Worm (Caenorhabditis elegans) whole organism, L3 larva: ENCODE results near the gene srg-59.

ENCODE experiments used
- ZK546.5 ChIP-seq: sonication (generic microtip); optimal IDR thresholded peaks from 2 replicates; lab custom pipeline; 2017; ENCODE audit warnings: missing biosample characterization, missing genetic modification characterization
- ama-1 ChIP-seq: fragments of 150-350 bp; optimal IDR thresholded peaks from 2 replicates; lab custom pipeline; 2018
- ceh-16 ChIP-seq: sonication (generic microtip); optimal IDR thresholded peaks from 2 replicates; lab custom pipeline; 2017; ENCODE audit warnings: missing biosample characterization, missing genetic modification characterization
- ceh-28 ChIP-seq: fragments of 150-350 bp; optimal IDR thresholded peaks from 2 replicates; lab custom pipeline; 2014; ENCODE audit warnings: missing biosample characterization, missing genetic modification reagents, missing genetic modification characterization
- ceh-82 ChIP-seq: fragments of 150-350 bp; optimal IDR thresholded peaks from 2 replicates; lab custom pipeline; 2014; ENCODE audit warnings: missing biosample characterization, missing genetic modification characterization
- daf-12 ChIP-seq: fragments of 150-350 bp; optimal IDR thresholded peaks from 2 replicates; lab custom pipeline; 2014; ENCODE audit warnings: missing biosample characterization, missing genetic modification reagents, missing genetic modification characterization
- egl-5 ChIP-seq: fragments of 150-350 bp; optimal IDR thresholded peaks from 2 replicates; lab custom pipeline; 2017; ENCODE audit warnings: missing biosample characterization, missing genetic modification reagents, missing genetic modification characterization, inconsistent platforms
- elt-1 ChIP-seq: fragments of 150-350 bp; optimal IDR thresholded peaks from 2 replicates; lab custom pipeline; 2014; ENCODE audit warnings: missing biosample characterization, missing genetic modification characterization
- elt-2 ChIP-seq: sonication (generic microtip); optimal IDR thresholded peaks from 2 replicates; lab custom pipeline; 2016; ENCODE audit warnings: missing genetic modification reagents, mild to moderate bottlenecking, missing genetic modification characterization, missing compliant biosample characterization
- elt-3 ChIP-seq, 3 experiments: fragments of 150-350 bp in 1 of 3; sonication (generic microtip) in 2 of 3; optimal IDR thresholded peaks; 2 replicates in 2 of 3; 4 replicates in 1 of 3; lab custom pipeline; 2014 to 2017; ENCODE audit warnings: missing biosample characterization in 3 of 3, missing genetic modification characterization in 3 of 3
- eor-1 ChIP-seq, 2 experiments: fragments of 150-350 bp; optimal IDR thresholded peaks; 2 replicates each; lab custom pipeline; 2014 to 2018; ENCODE audit warnings: missing biosample characterization in 2 of 2, missing genetic modification characterization in 2 of 2
- fkh-10 ChIP-seq: sonication (generic microtip); optimal IDR thresholded peaks from 2 replicates; lab custom pipeline; 2017; ENCODE audit warnings: missing biosample characterization, missing genetic modification reagents, missing genetic modification characterization
- fkh-2 ChIP-seq: fragments of 150-350 bp; optimal IDR thresholded peaks from 2 replicates; lab custom pipeline; 2014; ENCODE audit warnings: missing biosample characterization, missing genetic modification reagents, missing genetic modification characterization
- lin-39 ChIP-seq: fragments of 150-350 bp; optimal IDR thresholded peaks from 2 replicates; lab custom pipeline; 2018; ENCODE audit warnings: missing biosample characterization, missing genetic modification reagents, missing genetic modification characterization
- lsy-12 ChIP-seq: sonication (generic microtip); optimal IDR thresholded peaks from 2 replicates; lab custom pipeline; 2016; ENCODE audit warnings: mild to moderate bottlenecking, missing genetic modification characterization, missing compliant biosample characterization
- mml-1 ChIP-seq: fragments of 150-350 bp; sonication (generic microtip); optimal IDR thresholded peaks from 3 replicates; lab custom pipeline; 2014; ENCODE audit warnings: missing biosample characterization, missing genetic modification characterization
- nfya-1 ChIP-seq: sonication (generic microtip); optimal IDR thresholded peaks from 2 replicates; lab custom pipeline; 2017; ENCODE audit warnings: missing genetic modification characterization, mild to moderate bottlenecking, missing compliant biosample characterization, antibody characterized with exemption, moderate library complexity; ENCODE audit not compliant: insufficient read depth
- nhr-12 ChIP-seq: fragments of 150-350 bp; optimal IDR thresholded peaks from 2 replicates; lab custom pipeline; 2014; ENCODE audit warnings: missing biosample characterization, missing genetic modification characterization
- nhr-23 ChIP-seq: fragments of 150-350 bp; optimal IDR thresholded peaks from 2 replicates; lab custom pipeline; 2014; ENCODE audit warnings: missing biosample characterization, missing genetic modification reagents, missing genetic modification characterization
- nhr-237 ChIP-seq: fragments of 150-350 bp; optimal IDR thresholded peaks from 2 replicates; lab custom pipeline; 2014; ENCODE audit warnings: missing biosample characterization, missing genetic modification characterization
- nhr-28 ChIP-seq: fragments of 150-350 bp; optimal IDR thresholded peaks from 2 replicates; lab custom pipeline; 2014; ENCODE audit warnings: missing biosample characterization, missing genetic modification characterization
- nhr-67 ChIP-seq: fragments of 150-350 bp; optimal IDR thresholded peaks from 2 replicates; lab custom pipeline; 2014; ENCODE audit warnings: missing biosample characterization, missing genetic modification characterization
- nhr-76 ChIP-seq: fragments of 150-350 bp; sonication (generic microtip); optimal IDR thresholded peaks from 5 replicates; lab custom pipeline; 2014; ENCODE audit warnings: missing biosample characterization, missing genetic modification characterization
- nhr-77 ChIP-seq: fragments of 150-350 bp; optimal IDR thresholded peaks from 2 replicates; lab custom pipeline; 2014; ENCODE audit warnings: missing biosample characterization, missing genetic modification characterization
- pha-4 ChIP-seq: fragments of 150-350 bp; optimal IDR thresholded peaks from 2 replicates; lab custom pipeline; 2014; ENCODE audit warnings: missing biosample characterization, missing genetic modification reagents, missing genetic modification characterization
- pqm-1 ChIP-seq: fragments of 150-350 bp; optimal IDR thresholded peaks from 2 replicates; lab custom pipeline; 2017; ENCODE audit warnings: missing biosample characterization, missing genetic modification characterization, inconsistent platforms
- sea-2 ChIP-seq: fragments of 150-350 bp; sonication (generic microtip); optimal IDR thresholded peaks from 4 replicates; lab custom pipeline; 2014; ENCODE audit warnings: missing biosample characterization, missing genetic modification reagents, missing genetic modification characterization
- skn-1 ChIP-seq: fragments of 150-350 bp; optimal IDR thresholded peaks from 2 replicates; lab custom pipeline; 2014; ENCODE audit warnings: missing biosample characterization, missing genetic modification characterization
- snpc-4 ChIP-seq: fragments of 150-350 bp; optimal IDR thresholded peaks from 2 replicates; lab custom pipeline; 2014; ENCODE audit warnings: missing biosample characterization, missing genetic modification characterization
- tbx-2 ChIP-seq: sonication (generic microtip); optimal IDR thresholded peaks from 2 replicates; lab custom pipeline; 2016; ENCODE audit warnings: mild to moderate bottlenecking, missing genetic modification characterization, missing compliant biosample characterization
- unc-39 ChIP-seq: sonication (generic microtip); optimal IDR thresholded peaks from 4 replicates; lab custom pipeline; 2017; ENCODE audit warnings: missing biosample characterization, missing genetic modification characterization
- unc-62 ChIP-seq: fragments of 150-350 bp; sonication (generic microtip); optimal IDR thresholded peaks from 4 replicates; lab custom pipeline; 2014; ENCODE audit warnings: missing biosample characterization, missing genetic modification reagents, missing genetic modification characterization
- zag-1 ChIP-seq: fragments of 150-350 bp; optimal IDR thresholded peaks from 2 replicates; lab custom pipeline; 2014; ENCODE audit warnings: missing biosample characterization, missing genetic modification characterization
- ztf-11 ChIP-seq: fragments of 150-350 bp; optimal IDR thresholded peaks from 2 replicates; lab custom pipeline; 2014; ENCODE audit warnings: missing biosample characterization, missing genetic modification characterization
- ztf-4 ChIP-seq: fragments of 150-350 bp; optimal IDR thresholded peaks from 2 replicates; lab custom pipeline; 2014; ENCODE audit warnings: missing biosample characterization, missing genetic modification characterization

Gene srg-59

DNA sequence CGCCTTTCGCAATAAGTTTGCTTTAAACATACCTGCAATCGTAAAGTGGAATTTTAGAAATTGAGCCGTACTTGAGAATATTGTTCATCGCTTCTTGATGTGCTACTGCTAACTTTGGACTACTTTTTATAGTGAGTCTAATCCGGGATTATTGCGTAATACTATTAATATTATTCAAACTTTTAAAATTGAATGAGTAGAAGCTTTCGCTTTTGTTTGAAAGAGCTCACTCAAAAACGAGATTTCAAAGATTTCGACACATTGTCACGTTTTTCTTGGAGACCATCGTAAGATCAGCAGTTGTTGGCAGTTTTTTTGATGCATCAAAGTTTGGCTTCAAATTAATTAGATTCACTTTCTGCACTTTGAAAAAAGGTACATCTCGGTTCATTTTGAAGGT, 11.6 kb downstream of the srg-59 start, which contains the start of gene srt-28:
Gene srt-28, minus strand, starts transcription at position 101 of the 400 bp plus-strand sequence.
- TF ChIP-seq unc-39: no peak
- no peak for TF ChIP-seq eor-1 (tag; optimal IDR thresholded peaks at IDR 0.05; lab: Kevin White, UChicago)
- no peak for TF ChIP-seq elt-1 (tag; lab: Kevin White, UChicago)
- no peak for TF ChIP-seq ztf-4 (tag; lab: Kevin White, UChicago)
- TF ChIP-seq ceh-16: no peak
- TF ChIP-seq fkh-10 (GFP tag; lab: Kevin White, UChicago): no peak
- no peak for TF ChIP-seq daf-12 (tag; lab: Kevin White, UChicago)
- TF ChIP-seq nhr-23 (tag; lab: Kevin White, UChicago): no peak
- no peak for TF ChIP-seq ceh-82 (tag; lab: Kevin White, UChicago)
- no peak for TF ChIP-seq nfya-1 (tag; lab: Kevin White, UChicago)
- TF ChIP-seq mml-1 (tag; lab: Kevin White, UChicago): no peak
- no peak for TF ChIP-seq nhr-237 (tag; lab: Kevin White, UChicago)
- TF ChIP-seq unc-62 (GFP tag; lab: Kevin White, UChicago): no peak
- TF ChIP-seq elt-3 (tag; optimal IDR thresholded peaks at IDR 0.05; lab: Kevin White, UChicago): no peak

DNA sequence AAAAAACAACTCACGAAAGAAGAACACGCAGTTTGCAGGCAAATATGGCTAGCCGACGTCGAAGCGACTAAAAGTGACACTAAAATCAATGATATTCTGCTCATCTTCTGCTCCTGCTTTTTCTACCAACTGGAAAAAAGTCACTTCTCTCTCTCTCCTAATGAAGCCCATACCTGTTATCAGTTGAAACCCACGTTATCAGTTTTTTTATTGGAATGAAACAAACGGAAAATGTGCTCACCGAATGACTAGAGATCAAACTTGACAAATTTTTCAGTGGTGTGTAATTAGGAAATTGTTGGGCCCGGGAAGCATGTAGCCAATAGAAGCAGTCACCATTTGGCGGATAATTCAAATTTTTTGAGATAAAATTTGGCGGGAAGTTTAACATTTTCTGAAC, 13.7 kb downstream of the srg-59 start, which contains the start of gene C24B9.3:
Gene C24B9.3, minus strand, starts transcription at position 171 of the 400 bp plus-strand sequence.
- TF ChIP-seq skn-1 (tag; lab: Kevin White, UChicago) (no peak), sea-2 (no peak), nhr-67 (tag; lab: Kevin White, UChicago) (no peak), elt-3 (tag; optimal IDR thresholded peaks at IDR 0.05; lab: Kevin White, UChicago) (no peak), eor-1 (tag; optimal IDR thresholded peaks at IDR 0.05; lab: Kevin White, UChicago) (no peak), ztf-11 (tag; lab: Kevin White, UChicago) (no peak), nhr-12 (tag; lab: Kevin White, UChicago) (no peak), ztf-4 (tag; lab: Kevin White, UChicago) (no peak), lsy-12 (tag; lab: Kevin White, UChicago) (no peak), snpc-4 (tag; lab: Kevin White, UChicago) (no peak), pha-4 (tag; lab: Kevin White, UChicago) (no peak), fkh-10 (GFP tag; lab: Kevin White, UChicago) (no peak), ZK546.5 (tag; lab: Kevin White, UChicago) (no peak), lin-39 (tag; lab: Kevin White, UChicago) (no peak), elt-2 (tag; lab: Kevin White, UChicago) (peak; percentile 86), nhr-77 (tag; lab: Kevin White, UChicago) (no peak), nfya-1 (tag; lab: Kevin White, UChicago) (peak; percentile 14), pqm-1 (tag; lab: Kevin White, UChicago) (peak; percentile 80), fkh-2 (tag; lab: Kevin White, UChicago) (no peak), mml-1 (tag; lab: Kevin White, UChicago) (no peak)

DNA sequence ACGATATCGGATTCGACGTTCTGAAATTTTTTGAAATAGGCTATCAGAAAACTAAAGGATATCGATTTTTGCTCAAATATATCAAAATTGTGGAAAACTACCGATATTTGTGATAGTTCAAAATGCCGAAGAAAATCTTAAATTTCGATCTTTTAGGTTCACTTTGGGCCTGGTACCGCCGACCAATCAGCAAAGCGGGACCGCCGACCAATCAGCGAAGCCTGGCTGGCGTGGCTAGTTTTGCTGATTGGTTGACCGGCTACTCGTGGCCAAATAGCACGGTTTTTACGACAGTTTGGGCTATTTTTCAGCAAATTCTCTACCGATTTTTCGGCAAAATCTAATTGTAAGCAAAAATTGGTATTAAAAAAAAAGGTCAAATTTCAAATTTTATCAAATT, 14.9 kb downstream of the srg-59 start:
- TF ChIP-seq pqm-1 (tag; lab: Kevin White, UChicago) (no peak), nfya-1 (tag; lab: Kevin White, UChicago) (peak; percentile 73)

DNA sequence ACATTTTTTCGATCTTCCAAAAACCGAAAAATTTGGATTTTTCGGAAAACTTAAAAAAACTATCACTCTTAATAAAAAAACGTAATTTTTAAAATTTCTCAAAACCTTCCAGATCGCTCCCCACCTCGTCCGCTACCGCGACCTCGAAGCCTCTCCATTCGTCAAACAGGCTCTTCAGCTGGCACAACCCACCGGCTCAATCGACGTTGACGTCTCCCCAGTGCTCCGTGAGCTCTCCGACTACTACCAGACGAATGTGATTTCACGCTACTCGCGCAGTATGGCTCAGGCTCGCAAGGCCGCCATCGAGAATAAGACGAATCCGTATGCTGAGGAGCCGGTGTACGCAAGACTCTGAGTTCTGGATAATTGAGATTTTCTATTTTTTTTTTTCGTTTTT, 18.7 kb downstream of the srg-59 start:
- TF ChIP-seq unc-39 (no peak), skn-1 (tag; lab: Kevin White, UChicago) (no peak), unc-62 (GFP tag; lab: Kevin White, UChicago) (no peak), tbx-2 (no peak), lsy-12 (tag; lab: Kevin White, UChicago) (no peak), nfya-1 (tag; lab: Kevin White, UChicago) (no peak), pha-4 (tag; lab: Kevin White, UChicago) (no peak), ZK546.5 (tag; lab: Kevin White, UChicago) (no peak), zag-1 (tag; lab: Kevin White, UChicago) (no peak), egl-5 (tag; lab: Kevin White, UChicago) (no peak), ama-1 (lab: Kevin White, UChicago) (no peak), nhr-76 (tag; lab: Kevin White, UChicago) (no peak), ceh-28 (no peak), nhr-67 (tag; lab: Kevin White, UChicago) (no peak), sea-2 (no peak), nhr-28 (tag; lab: Kevin White, UChicago) (no peak)
